Fruit fly (Drosophila melanogaster): Measurements from ENCODE around the gene CG13113.

DNA sequence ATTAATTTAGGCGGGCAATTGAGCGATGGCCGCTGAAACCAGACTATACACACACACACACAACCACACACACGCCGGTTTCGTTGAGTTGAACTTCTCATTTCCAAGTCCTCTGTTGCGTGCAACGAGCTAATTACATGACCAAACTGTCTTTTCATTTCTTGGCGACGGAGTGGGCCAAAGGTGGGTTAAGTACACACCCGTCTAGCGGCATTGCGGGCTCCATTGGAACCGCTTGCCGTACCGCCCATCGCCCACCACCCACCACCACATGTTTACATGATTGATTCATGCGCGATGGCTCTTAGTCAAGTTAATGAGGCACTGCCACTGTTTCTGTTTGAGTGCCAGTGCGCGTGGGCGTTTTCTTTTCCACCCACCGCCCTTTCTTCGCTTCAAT, 33.5 kb upstream of the CG13113 start:
- no peak for TF ChIP-seq CG7101 (tag; optimal IDR thresholded peaks at IDR 0.05)
- TF ChIP-seq tj (GFP tag; optimal IDR thresholded peaks at IDR 0.05): no peak
- TF ChIP-seq ovo (GFP tag; optimal IDR thresholded peaks at IDR 0.05): no peak
- no peak for TF ChIP-seq CG5204 (GFP tag; optimal IDR thresholded peaks at IDR 0.05)
- no peak for TF ChIP-seq Mnt (GFP tag; optimal IDR thresholded peaks at IDR 0.05)
- no peak for TF ChIP-seq CG7045 (GFP tag; optimal IDR thresholded peaks at IDR 0.05)
- no peak for TF ChIP-seq CG1620 (GFP tag; optimal IDR thresholded peaks at IDR 0.05)
- TF ChIP-seq CG11617 (GFP tag; optimal IDR thresholded peaks at IDR 0.05): no peak
- TF ChIP-seq cic (GFP tag; optimal IDR thresholded peaks at IDR 0.05): no peak
- no peak for TF ChIP-seq CG33017 (tag; optimal IDR thresholded peaks at IDR 0.05)
- TF ChIP-seq cnc (optimal IDR thresholded peaks at IDR 0.05): no peak
